Worm (Caenorhabditis elegans) whole organism, L3 larva: ENCODE results near the gene tmbi-4.

Source experiments
- ama-1 ChIP-seq: fragments of 150-350 bp; optimal IDR thresholded peaks from 2 replicates; lab custom pipeline; 2018
- elt-1 ChIP-seq: fragments of 150-350 bp; optimal IDR thresholded peaks from 2 replicates; lab custom pipeline; 2014; ENCODE audit warnings: missing biosample characterization, missing genetic modification characterization
- jun-1 ChIP-seq: fragments of 150-350 bp; optimal IDR thresholded peaks from 2 replicates; lab custom pipeline; 2014; ENCODE audit warnings: missing biosample characterization, missing genetic modification reagents, missing genetic modification characterization
- lin-39 ChIP-seq: fragments of 150-350 bp; optimal IDR thresholded peaks from 2 replicates; lab custom pipeline; 2018; ENCODE audit warnings: missing biosample characterization, missing genetic modification reagents, missing genetic modification characterization
- nfya-1 ChIP-seq: sonication (generic microtip); optimal IDR thresholded peaks from 2 replicates; lab custom pipeline; 2017; ENCODE audit warnings: missing genetic modification characterization, mild to moderate bottlenecking, missing compliant biosample characterization, antibody characterized with exemption, moderate library complexity; ENCODE audit not compliant: insufficient read depth

- TF ChIP-seq lin-39 (tag; lab: Kevin White, UChicago) (no peak), nfya-1 (no peak), jun-1 (tag; lab: Kevin White, UChicago) (no peak), ama-1 (lab: Kevin White, UChicago) (no peak), elt-1 (tag; lab: Kevin White, UChicago) (no peak)
Measured at ce11 chrX:9137402-9137801, 13.1 kb upstream of the tmbi-4 start, which contains the start of gene B0563.6.
